Worm (Caenorhabditis elegans): ENCODE results near the gene Y43F8C.11.
"Not testable (repeated sequence)": the region's sequence is repeated elsewhere in the genome, so short reads cannot be mapped to it uniquely, and the experiment has no call there.

Gene Y43F8C.11

DNA sequence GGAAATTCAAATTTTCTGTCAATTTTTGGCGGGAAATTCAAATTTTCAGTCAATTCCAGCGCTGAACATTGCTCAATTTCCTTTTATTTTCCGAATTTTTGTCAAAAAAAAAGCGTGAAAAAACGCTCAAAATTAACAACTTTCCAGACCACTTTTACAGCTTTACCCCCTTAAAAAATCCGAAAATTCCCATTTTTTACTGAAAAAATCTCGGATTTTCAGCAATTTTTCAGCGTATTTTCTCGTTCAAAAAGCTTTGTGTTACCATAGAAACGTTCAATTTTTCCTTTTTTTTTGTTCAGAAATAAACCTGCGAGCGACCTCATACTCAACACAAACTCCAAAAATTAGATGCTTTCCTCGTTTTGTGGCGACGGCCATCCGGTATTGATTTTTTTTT, 4.5 kb downstream of the Y43F8C.11 start, which contains the start of gene mrp-7:
TSS of gene mrp-7 (plus strand) at position 301 of the 400 bp plus-strand sequence.
- TF ChIP-seq nhr-19 (GFP tag; conservative IDR thresholded peaks at IDR 0.05): no peak
- no peak for TF ChIP-seq nhr-47 (tag; optimal IDR thresholded peaks at IDR 0.05)
- TF ChIP-seq mep-1 (tag; optimal IDR thresholded peaks at IDR 0.05): no peak

DNA sequence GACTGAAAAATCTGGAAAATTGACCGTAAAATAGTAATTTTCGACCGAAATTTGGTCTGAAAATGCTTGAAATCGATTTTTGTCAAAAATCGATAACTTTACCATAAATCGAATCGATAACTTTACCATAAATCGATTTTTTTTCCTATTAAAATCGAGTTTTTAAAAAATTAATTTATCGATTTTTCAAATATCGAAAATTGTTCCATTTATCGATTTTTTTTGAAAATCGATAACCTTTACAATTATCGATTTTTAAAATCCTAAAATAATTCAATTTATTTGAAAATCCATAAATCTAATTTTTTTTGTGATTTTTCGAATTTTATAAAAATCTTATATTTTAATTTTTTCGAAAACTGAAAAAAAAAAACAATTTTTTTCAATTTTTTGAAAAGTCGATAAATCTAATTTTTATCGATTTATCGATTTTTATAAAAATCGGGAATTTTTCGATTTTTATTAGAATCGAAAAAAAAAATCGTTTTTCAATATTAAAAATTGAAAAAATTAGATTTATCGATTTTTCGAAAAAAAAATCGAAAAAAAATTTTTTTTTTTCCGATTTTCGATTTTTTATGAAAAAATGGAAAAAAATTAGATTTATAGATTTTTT, 21.3 kb downstream of the Y43F8C.11 start:
- TF ChIP-seq skn-1 (tag; optimal IDR thresholded peaks at IDR 0.05) (no peak), pax-3 (tag; optimal IDR thresholded peaks at IDR 0.05) (no peak), sox-4 (tag; optimal IDR thresholded peaks at IDR 0.05) (no peak), pag-3 (tag; optimal IDR thresholded peaks at IDR 0.05; ENCODE audit: borderline replicate concordance, insufficient read depth) (no peak), irx-1 (tag; optimal IDR thresholded peaks at IDR 0.05) (no peak), nhr-84 (tag; optimal IDR thresholded peaks at IDR 0.05) (no peak), ceh-90 (tag; optimal IDR thresholded peaks at IDR 0.05) (no peak), snpc-4 (tag; optimal IDR thresholded peaks at IDR 0.05) (no peak), jun-1 (tag; optimal IDR thresholded peaks at IDR 0.05) (no peak), elt-3 (tag; optimal IDR thresholded peaks at IDR 0.05) (no peak), efl-3 (GFP tag; optimal IDR thresholded peaks at IDR 0.05) (no peak), nhr-76 (tag; optimal IDR thresholded peaks at IDR 0.05) (no peak), pqm-1 (tag; optimal IDR thresholded peaks at IDR 0.05) (no peak), ztf-4 (tag; optimal IDR thresholded peaks at IDR 0.05) (no peak), mef-2 (tag; optimal IDR thresholded peaks at IDR 0.05) (no peak), snu-23 (GFP tag; optimal IDR thresholded peaks at IDR 0.05) (no peak), lin-14 (GFP tag; optimal IDR thresholded peaks at IDR 0.05) (no peak), mdl-1 (tag; optimal IDR thresholded peaks at IDR 0.05) (no peak)

ce11 chrV:19691954-19692353, 21.9 kb downstream of the Y43F8C.11 start:
- TF ChIP-seq ceh-82 (tag; optimal IDR thresholded peaks at IDR 0.05) (no peak), zag-1 (tag; optimal IDR thresholded peaks at IDR 0.05) (no peak), pqm-1 (tag; optimal IDR thresholded peaks at IDR 0.05) (no peak)

DNA sequence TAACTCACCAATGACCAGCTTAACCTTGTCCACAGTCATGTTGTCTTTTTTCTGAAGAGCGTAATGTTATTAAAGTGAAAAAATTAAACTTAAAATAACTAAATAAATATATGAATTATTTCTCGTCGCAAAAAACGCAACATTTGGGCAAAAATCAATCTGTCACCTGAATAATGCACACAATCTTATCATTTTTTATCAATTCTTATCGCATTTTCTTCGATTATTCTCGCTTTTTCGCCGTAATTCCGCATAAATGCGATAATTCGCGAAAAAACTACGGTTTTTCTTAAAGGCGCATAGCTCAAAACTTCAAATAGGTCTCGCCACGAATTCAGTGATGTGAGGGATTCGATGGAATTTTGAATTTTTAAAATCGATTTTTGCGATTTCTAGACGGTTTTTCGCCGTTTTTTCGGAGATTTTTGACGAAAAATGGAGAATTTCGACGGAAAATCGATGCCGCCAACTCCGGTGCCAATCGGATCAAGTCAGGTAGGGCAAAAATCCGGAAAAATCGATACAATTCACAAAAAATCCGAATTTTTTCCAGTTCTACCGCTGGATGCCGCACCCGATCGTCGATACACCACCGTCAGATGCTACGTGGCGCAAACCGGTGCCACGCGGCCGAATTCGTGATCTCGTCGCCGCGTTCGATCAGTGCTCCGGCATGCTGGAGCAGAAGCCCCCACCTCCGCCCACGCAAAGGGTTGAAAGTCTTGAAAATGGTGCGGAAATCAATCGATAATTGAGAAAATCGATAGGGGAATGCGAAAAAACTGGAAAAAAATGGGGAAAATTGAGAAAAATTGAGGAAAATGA, 27.5 kb downstream of the Y43F8C.11 start, which contains the start of the genes Y43F8C.13 and ani-3:
TSS of gene Y43F8C.13 (minus strand) at position 51 of the 825 bp plus-strand sequence.
TSS of gene ani-3 (plus strand) at position 385 of the 825 bp plus-strand sequence.
- TF ChIP-seq unc-30 (tag; optimal IDR thresholded peaks at IDR 0.05): no peak
- TF ChIP-seq elt-2 (tag; optimal IDR thresholded peaks at IDR 0.05): peak; percentile 72
- peak; percentile 85 for TF ChIP-seq pqm-1 (tag; optimal IDR thresholded peaks at IDR 0.05)
- TF ChIP-seq lin-35 (GFP tag; optimal IDR thresholded peaks at IDR 0.05): peak in 1 of 2 experiments; percentile 41

DNA sequence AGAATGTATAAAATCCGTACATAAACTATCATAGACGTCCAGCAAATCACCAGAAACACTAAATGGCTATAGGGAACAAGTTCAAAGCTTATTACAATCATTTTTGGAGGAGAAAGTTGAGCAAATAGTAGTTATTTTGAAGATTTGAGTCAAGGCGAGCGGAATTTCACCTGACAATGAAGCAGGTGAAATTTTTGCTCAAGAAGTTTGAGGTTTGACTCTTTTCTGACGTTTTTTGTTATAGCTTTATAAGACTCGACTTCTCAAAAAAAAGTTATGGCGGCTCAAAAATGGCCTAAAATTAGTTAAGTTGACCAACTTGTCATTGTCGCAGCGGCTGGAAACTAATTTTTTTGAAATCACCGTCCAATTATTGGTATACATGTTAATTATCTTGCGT, 38.8 kb downstream of the Y43F8C.11 start, which contains the start of gene srv-3:
TSS of gene srv-3 (minus strand) at position 101 of the 400 bp plus-strand sequence.
- TF ChIP-seq unc-86 (tag; optimal IDR thresholded peaks at IDR 0.05) (no peak), aly-2 (tag; optimal IDR thresholded peaks at IDR 0.05) (no peak), rnt-1 (tag; optimal IDR thresholded peaks at IDR 0.05) (no peak), C34B4.2 (tag; optimal IDR thresholded peaks at IDR 0.05) (no peak), lin-13 (GFP tag; optimal IDR thresholded peaks at IDR 0.05) (no peak)

DNA sequence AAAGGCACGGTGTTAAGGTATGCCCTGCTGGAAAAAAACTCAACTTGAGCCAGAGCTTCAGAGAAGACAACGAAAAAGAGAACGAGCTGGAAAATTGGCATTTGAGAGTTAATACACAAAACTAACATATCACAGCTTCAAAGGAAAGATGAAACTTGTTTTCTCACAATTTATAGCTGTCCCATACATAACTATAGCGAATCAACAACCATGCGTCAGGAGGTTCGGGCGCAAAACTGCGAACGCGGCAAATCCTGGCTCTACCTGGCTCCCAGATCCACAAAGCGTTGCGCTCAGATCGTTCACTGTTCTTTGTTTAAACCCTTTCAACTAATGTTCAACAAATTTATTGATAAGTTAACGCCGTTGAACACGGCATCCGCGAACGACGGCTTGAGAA, 40.5 kb downstream of the Y43F8C.11 start, which contains the start of gene Y43F8C.15:
TSS of gene Y43F8C.15 (minus strand) at position 101 of the 400 bp plus-strand sequence.
- not testable (repeated sequence) for TF ChIP-seq nhr-237, tbx-2, elt-3 (tag; optimal IDR thresholded peaks at IDR 0.05)

Measured in whole organism, L1 larva.